Fruit fly (Drosophila melanogaster) whole organism, embryonic: Measurements from ENCODE around the gene Ccdc114.

Source experiments
- Ada2b ChIP-seq: fragments of 200-800 bp; sonication (Bioruptor generic); IDR thresholded peaks from 2 replicates; pipeline ENCODE4 v1.3.6; 2022; ENCODE audit warnings: missing biosample characterization, missing genetic modification characterization
- Antp ChIP-seq: fragments of 200-800 bp; sonication (Bioruptor generic); optimal IDR thresholded peaks from 3 replicates; lab custom pipeline; 2016; ENCODE audit warnings: missing biosample characterization, missing genetic modification characterization
- BtbVII ChIP-seq: fragments of 200-800 bp; sonication (Bioruptor generic); optimal IDR thresholded peaks from 3 replicates; lab custom pipeline; 2017; ENCODE audit warnings: missing biosample characterization, mild to moderate bottlenecking, missing genetic modification characterization
- Bteb2 ChIP-seq: fragments of 200-800 bp; sonication (Bioruptor generic); optimal IDR thresholded peaks from 2 replicates; lab custom pipeline; 2016; ENCODE audit warnings: missing biosample characterization, missing genetic modification characterization
- CG10366 ChIP-seq: fragments of 200-800 bp; sonication (Bioruptor generic); IDR thresholded peaks from 2 replicates; pipeline ENCODE4 v1.3.6; 2022; ENCODE audit warnings: missing biosample characterization, missing genetic modification characterization
- CG12104 ChIP-seq: fragments of 200-800 bp; sonication (Bioruptor generic); optimal IDR thresholded peaks from 3 replicates; lab custom pipeline; 2016; ENCODE audit warnings: missing biosample characterization, missing genetic modification characterization
- CG12391 ChIP-seq: fragments of 200-800 bp; sonication (Bioruptor generic); optimal IDR thresholded peaks from 3 replicates; lab custom pipeline; 2018; ENCODE audit warnings: missing biosample characterization, mild to moderate bottlenecking, missing genetic modification characterization, moderate library complexity
- CG12744 ChIP-seq: fragments of 200-800 bp; sonication (Bioruptor generic); optimal IDR thresholded peaks from 2 replicates; lab custom pipeline; 2016; ENCODE audit warnings: missing biosample characterization, missing genetic modification characterization
- CG14014 ChIP-seq: fragments of 200-800 bp; sonication (Bioruptor generic); IDR thresholded peaks from 2 replicates; pipeline ENCODE4 v1.3.6; 2022; ENCODE audit warnings: missing biosample characterization, missing genetic modification characterization
- CG14965 ChIP-seq: fragments of 200-800 bp; sonication (Bioruptor generic); optimal IDR thresholded peaks from 2 replicates; lab custom pipeline; 2016; ENCODE audit warnings: missing biosample characterization, missing genetic modification characterization, borderline replicate concordance
- CG1529 ChIP-seq: fragments of 200-800 bp; sonication (Bioruptor generic); optimal IDR thresholded peaks from 3 replicates; lab custom pipeline; 2018; ENCODE audit warnings: missing biosample characterization, missing genetic modification characterization
- CG15696 ChIP-seq: fragments of 200-800 bp; sonication (Bioruptor generic); optimal IDR thresholded peaks from 2 replicates; lab custom pipeline; 2019; ENCODE audit warnings: missing biosample characterization, mild to moderate bottlenecking, missing genetic modification characterization, moderate library complexity
- CG16813 ChIP-seq: fragments of 200-800 bp; sonication (Bioruptor generic); IDR thresholded peaks from 3 replicates; pipeline ENCODE4 v1.3.6; 2022; ENCODE audit warnings: missing biosample characterization, missing genetic modification characterization; ENCODE audit not compliant: partially characterized antibody
- CG17328 ChIP-seq: fragments of 200-800 bp; sonication (Bioruptor generic); IDR thresholded peaks from 2 replicates; pipeline ENCODE4 v1.3.6; 2022; ENCODE audit warnings: missing biosample characterization, missing genetic modification characterization
- CG18011 ChIP-seq: fragments of 200-800 bp; sonication (Bioruptor generic); optimal IDR thresholded peaks from 2 replicates; lab custom pipeline; 2017; ENCODE audit warnings: missing biosample characterization, missing genetic modification characterization, mild to moderate bottlenecking, moderate library complexity, missing genotype
- CG1832 ChIP-seq: fragments of 200-800 bp; sonication (Bioruptor generic); optimal IDR thresholded peaks from 2 replicates; lab custom pipeline; 2017; ENCODE audit warnings: missing biosample characterization, mild to moderate bottlenecking, missing genetic modification characterization, inconsistent platforms
- CG3726 ChIP-seq: fragments of 200-800 bp; sonication (Bioruptor generic); IDR thresholded peaks from 3 replicates; pipeline ENCODE4, ENCODE4 v1.3.6; 2022; ENCODE audit warnings: missing biosample characterization, missing genetic modification characterization
- CG4328 ChIP-seq: fragments of 200-800 bp; sonication (Bioruptor generic); optimal IDR thresholded peaks from 3 replicates; lab custom pipeline; 2017; ENCODE audit warnings: missing biosample characterization, missing genetic modification reagents, missing genetic modification characterization
- CG4820 ChIP-seq: fragments of 200-800 bp; sonication (Bioruptor generic); optimal IDR thresholded peaks from 3 replicates; lab custom pipeline; 2016; ENCODE audit warnings: missing biosample characterization, missing genetic modification characterization
- CG5180 ChIP-seq: fragments of 200-800 bp; sonication (Bioruptor generic); optimal IDR thresholded peaks from 3 replicates; lab custom pipeline; 2017; ENCODE audit warnings: missing biosample characterization, missing genetic modification characterization, mild to moderate bottlenecking, moderate library complexity, missing genetic modification reagents
- CG5245 ChIP-seq: fragments of 200-800 bp; sonication (Bioruptor generic); optimal IDR thresholded peaks from 3 replicates; lab custom pipeline; 2016; ENCODE audit warnings: missing biosample characterization, missing genetic modification characterization
- CG6175 ChIP-seq: fragments of 200-800 bp; sonication (Bioruptor generic); IDR thresholded peaks from 3 replicates; pipeline ENCODE4 v1.3.6; 2022; ENCODE audit warnings: missing biosample characterization, missing genetic modification characterization
- CG8089 ChIP-seq: fragments of 200-800 bp; sonication (Bioruptor generic); optimal IDR thresholded peaks from 3 replicates; lab custom pipeline; 2016; ENCODE audit warnings: missing biosample characterization, missing genetic modification characterization
- CG8765 ChIP-seq: fragments of 200-800 bp; sonication (Bioruptor generic); IDR thresholded peaks from 2 replicates; pipeline ENCODE4 v1.3.6; 2022; ENCODE audit warnings: missing biosample characterization, missing genetic modification characterization
- CG9797 ChIP-seq: fragments of 200-800 bp; sonication (Bioruptor generic); optimal IDR thresholded peaks from 3 replicates; lab custom pipeline; 2018; ENCODE audit warnings: missing biosample characterization, mild to moderate bottlenecking, missing genetic modification characterization
- Eip74EF ChIP-seq, 2 experiments: fragments of 200-800 bp in 1 of 2; fragments of >200 bp in 1 of 2; sonication (Bioruptor generic) in 1 of 2; optimal IDR thresholded peaks; 2 replicates each; lab custom pipeline; 2017 to 2019; ENCODE audit warnings: missing biosample characterization in 2 of 2, missing genetic modification characterization in 2 of 2, mild to moderate bottlenecking in 1 of 2, moderate library complexity in 1 of 2
- Hmr ChIP-seq: fragments of 200-800 bp; sonication (Bioruptor generic); optimal IDR thresholded peaks from 3 replicates; lab custom pipeline; 2017; ENCODE audit warnings: mild to moderate bottlenecking, missing biosample characterization, missing genetic modification reagents, missing genetic modification characterization
- Hr51 ChIP-seq, 2 experiments: fragments of 200-800 bp; sonication (Bioruptor generic); optimal IDR thresholded peaks; 2 replicates in 1 of 2; 3 replicates in 1 of 2; lab custom pipeline; 2016 to 2018; ENCODE audit warnings: missing biosample characterization in 2 of 2, missing genetic modification characterization in 2 of 2, mild to moderate bottlenecking in 1 of 2, moderate library complexity in 1 of 2
- Lhr ChIP-seq: fragments of 200-800 bp; sonication (Bioruptor generic); optimal IDR thresholded peaks from 3 replicates; lab custom pipeline; 2017; ENCODE audit warnings: mild to moderate bottlenecking, missing biosample characterization, missing genetic modification reagents, missing genetic modification characterization
- Oaz ChIP-seq: fragments of 200-800 bp; sonication (Bioruptor generic); IDR thresholded peaks from 2 replicates; pipeline ENCODE4 v1.3.6; 2022; ENCODE audit warnings: missing biosample characterization, missing genetic modification characterization
- Opbp ChIP-seq: fragments of 200-800 bp; sonication (Bioruptor generic); IDR thresholded peaks from 3 replicates; pipeline ENCODE4 v1.3.6; 2022; ENCODE audit warnings: missing biosample characterization, missing genetic modification characterization; ENCODE audit not compliant: partially characterized antibody
- Sry-δ ChIP-seq: fragments of 200-800 bp; sonication (Bioruptor generic); optimal IDR thresholded peaks from 2 replicates; lab custom pipeline; 2016; ENCODE audit warnings: missing biosample characterization, missing genetic modification characterization
- abd-A ChIP-seq: fragments of 200-800 bp; sonication (Bioruptor generic); optimal IDR thresholded peaks from 3 replicates; lab custom pipeline; 2019; ENCODE audit warnings: missing biosample characterization, mild to moderate bottlenecking, missing genetic modification characterization, moderate library complexity
- bsh ChIP-seq, 2 experiments: fragments of 200-800 bp; sonication (Bioruptor generic); optimal IDR thresholded peaks; 2 replicates each; lab custom pipeline; 2017 to 2018; ENCODE audit warnings: mild to moderate bottlenecking in 2 of 2, missing biosample characterization in 2 of 2, missing genetic modification characterization in 2 of 2, moderate library complexity in 1 of 2
- cad ChIP-seq: fragments of >200 bp; optimal IDR thresholded peaks from 2 replicates; lab custom pipeline; 2017; ENCODE audit warnings: missing biosample characterization, missing genetic modification characterization
- caup ChIP-seq: fragments of 200-800 bp; sonication (Bioruptor generic); optimal IDR thresholded peaks from 3 replicates; lab custom pipeline; 2017; ENCODE audit warnings: missing biosample characterization, mild to moderate bottlenecking, missing genetic modification characterization, moderate library complexity; ENCODE audit not compliant: severe bottlenecking
- crp ChIP-seq, 2 experiments: fragments of 200-800 bp; sonication (Bioruptor generic); optimal IDR thresholded peaks; 2 replicates in 1 of 2; 3 replicates in 1 of 2; lab custom pipeline; 2017; ENCODE audit warnings: missing biosample characterization in 2 of 2, missing genetic modification characterization in 2 of 2, mild to moderate bottlenecking in 1 of 2, moderate library complexity in 1 of 2
- dimm ChIP-seq: fragments of 200-800 bp; sonication (Bioruptor generic); IDR thresholded peaks from 2 replicates; pipeline ENCODE4 v1.3.6; 2022; ENCODE audit warnings: missing biosample characterization, missing genetic modification characterization
- en ChIP-seq: fragments of 200-800 bp; sonication (Bioruptor generic); optimal IDR thresholded peaks from 2 replicates; lab custom pipeline; 2016; ENCODE audit warnings: missing biosample characterization, missing genetic modification characterization
- fru ChIP-seq: fragments of >200 bp; optimal IDR thresholded peaks from 2 replicates; lab custom pipeline; 2017
- gem ChIP-seq: fragments of 200-800 bp; sonication (Bioruptor generic); optimal IDR thresholded peaks from 2 replicates; lab custom pipeline; 2019; ENCODE audit warnings: missing biosample characterization, mild to moderate bottlenecking, missing genetic modification characterization, moderate library complexity
- hb ChIP-seq: fragments of 200-800 bp; sonication (Bioruptor generic); IDR thresholded peaks from 3 replicates; pipeline ENCODE4 v1.3.6; 2022; ENCODE audit warnings: missing biosample characterization, missing genetic modification characterization; ENCODE audit not compliant: partially characterized antibody
- her ChIP-seq: fragments of 200-800 bp; sonication (Bioruptor generic); optimal IDR thresholded peaks from 2 replicates; lab custom pipeline; 2016; ENCODE audit warnings: missing biosample characterization, missing genetic modification characterization
- ken ChIP-seq: fragments of 200-800 bp; sonication (Bioruptor generic); IDR thresholded peaks from 3 replicates; pipeline ENCODE4 v1.3.6; 2022; ENCODE audit warnings: missing biosample characterization, missing genetic modification characterization
- p53 ChIP-seq: fragments of 200-800 bp; sonication (Bioruptor generic); optimal IDR thresholded peaks from 2 replicates; lab custom pipeline; 2016; ENCODE audit warnings: missing biosample characterization, missing genetic modification characterization
- sens ChIP-seq: fragments of 200-800 bp; sonication (Bioruptor generic); peaks from one replicate; lab custom pipeline; 2016; ENCODE audit warnings: missing biosample characterization, missing genetic modification characterization
- sim ChIP-seq: fragments of 200-800 bp; sonication (Bioruptor generic); IDR thresholded peaks from 2 replicates; pipeline ENCODE4 v1.3.6; 2022; ENCODE audit warnings: missing biosample characterization, missing genetic modification characterization
- sisA ChIP-seq: fragments of 200-800 bp; sonication (Bioruptor generic); IDR thresholded peaks from 2 replicates; pipeline ENCODE4 v1.3.6; 2022; ENCODE audit warnings: missing biosample characterization, missing genetic modification characterization
- tll ChIP-seq, 2 experiments: fragments of 200-800 bp in 1 of 2; fragments of >200 bp in 1 of 2; sonication (Bioruptor generic) in 1 of 2; optimal IDR thresholded peaks; 2 replicates each; lab custom pipeline; 2017 to 2019; ENCODE audit warnings: missing biosample characterization in 2 of 2, missing genetic modification characterization in 2 of 2, mild to moderate bottlenecking in 1 of 2, moderate library complexity in 1 of 2
- tna ChIP-seq: fragments of 200-800 bp; sonication (Bioruptor generic); IDR thresholded peaks from 2 replicates; pipeline ENCODE4 v1.3.6; 2022; ENCODE audit warnings: missing biosample characterization, missing genetic modification characterization; ENCODE audit not compliant: partially characterized antibody
- unc-4 ChIP-seq: fragments of 200-800 bp; sonication (Bioruptor generic); IDR thresholded peaks from 2 replicates; pipeline ENCODE4 v1.3.6; 2022; ENCODE audit warnings: missing biosample characterization, missing genetic modification characterization; ENCODE audit not compliant: partially characterized antibody

The Ccdc114 gene

dm6 chr3R:16652091-16652490 lies 27.6 kb upstream of the Ccdc114 start, which contains the start of gene CG14907 (continued):
- TF ChIP-seq p53 (GFP tag; lab: Kevin White, UChicago) (no peak), CG5245 (GFP tag; lab: Kevin White, UChicago) (no peak), ken (GFP tag; lab: Robert Waterston, UW) (no peak), cad (GFP tag; lab: Kevin White, UChicago) (no peak), Lhr (GFP tag; lab: Kevin White, UChicago) (no peak), CG14014 (GFP tag; lab: Robert Waterston, UW) (no peak), CG15696 (no peak), CG8089 (GFP tag; lab: Kevin White, UChicago) (no peak), unc-4 (GFP tag; lab: Robert Waterston, UW) (peak; percentile 70), CG1529 (GFP tag; lab: Kevin White, UChicago) (no peak), CG12744 (no peak), Opbp (peak; percentile 55; the same call in 2 of the 3 replicates), CG1832 (no peak), CG12391 (tag; lab: Kevin White, UChicago) (no peak), crp (GFP tag; optimal IDR thresholded peaks at IDR 0.05; lab: Kevin White, UChicago) (peak in 1 of 2 experiments; percentile 84), Ada2b (no peak), CG16813 (peak; percentile 53), Hmr (GFP tag; lab: Kevin White, UChicago) (no peak), tna (GFP tag; lab: Robert Waterston, UW) (peak; percentile 68), hb (GFP tag; lab: Robert Waterston, UW) (no peak), Bteb2 (GFP tag; lab: Kevin White, UChicago) (no peak), her (GFP tag; lab: Kevin White, UChicago) (no peak), Eip74EF (GFP tag; optimal IDR thresholded peaks at IDR 0.05; lab: Kevin White, UChicago) (no peak), Oaz (GFP tag; lab: Robert Waterston, UW) (no peak), CG18011 (GFP tag; lab: Kevin White, UChicago) (no peak), tll (GFP tag; optimal IDR thresholded peaks at IDR 0.05; lab: Kevin White, UChicago) (no peak), BtbVII (GFP tag; lab: Kevin White, UChicago) (no peak), en (GFP tag; lab: Kevin White, UChicago) (no peak), sim (GFP tag; lab: Robert Waterston, UW) (no peak), CG8765 (GFP tag; lab: Robert Waterston, UW) (no peak), Hr51 (GFP tag; optimal IDR thresholded peaks at IDR 0.05; lab: Kevin White, UChicago) (no peak), CG9797 (GFP tag; lab: Kevin White, UChicago) (no peak), CG4820 (GFP tag; lab: Kevin White, UChicago) (no peak), CG10366 (no peak), caup (GFP tag; lab: Kevin White, UChicago) (no peak), sens (GFP tag; lab: Kevin White, UChicago) (peak; percentile 67), abd-A (tag; lab: Kevin White, UChicago) (no peak), dimm (GFP tag; lab: Robert Waterston, UW) (no peak), sisA (GFP tag; lab: Robert Waterston, UW) (no peak), Sry-δ (GFP tag; lab: Kevin White, UChicago) (peak; percentile 71), CG5180 (GFP tag; lab: Kevin White, UChicago) (no peak), CG4328 (GFP tag; lab: Kevin White, UChicago) (no peak), CG3726 (no peak), gem (tag; lab: Kevin White, UChicago) (no peak), CG17328 (GFP tag; lab: Robert Waterston, UW) (no peak), CG6175 (GFP tag; lab: Robert Waterston, UW) (no peak), CG12104 (GFP tag; lab: Kevin White, UChicago) (no peak), fru (no peak), CG14965 (GFP tag; lab: Kevin White, UChicago) (no peak), Antp (GFP tag; lab: Kevin White, UChicago) (no peak), bsh (GFP tag; optimal IDR thresholded peaks at IDR 0.05; lab: Kevin White, UChicago) (no peak)
